Worm (Caenorhabditis elegans) whole organism, midembryonic: Measurements from ENCODE around the gene C02F5.5.
A peak's percentile ranks its signal among the peaks of the same experiment; 100 is the strongest.

Experiments
- T22C8.4 ChIP-seq: fragments of 200-800 bp; sonication (Bioruptor generic); IDR thresholded peaks from 2 replicates; pipeline ENCODE4 v1.3.6; 2022; ENCODE audit warnings: missing genetic modification characterization, missing compliant biosample characterization
- cog-1 ChIP-seq: sonication (generic microtip); optimal IDR thresholded peaks from 2 replicates; lab custom pipeline; 2016; ENCODE audit warnings: missing genetic modification characterization, missing compliant biosample characterization
- flt-1 ChIP-seq: fragments of 200-800 bp; sonication (Bioruptor generic); IDR thresholded peaks from 2 replicates; pipeline ENCODE4 v1.3.6; 2022; ENCODE audit warnings: missing genetic modification characterization, missing compliant biosample characterization
- klf-2 ChIP-seq: fragments of 200-800 bp; sonication (Bioruptor generic); conservative IDR thresholded peaks from 2 replicates; pipeline ENCODE4 v1.3.6; 2022; ENCODE audit warnings: missing genetic modification reagents, missing genetic modification characterization, missing compliant biosample characterization
- med-1 ChIP-seq: sonication (generic microtip); optimal IDR thresholded peaks from 2 replicates; lab custom pipeline; 2017; ENCODE audit warnings: missing genetic modification characterization, mild to moderate bottlenecking, missing compliant biosample characterization, antibody characterized with exemption, missing genetic modification reagents; ENCODE audit not compliant: insufficient read depth
- ref-1 ChIP-seq: fragments of 200-800 bp; sonication (Bioruptor generic); conservative IDR thresholded peaks from 2 replicates; pipeline ENCODE4 v1.3.6; 2022; ENCODE audit warnings: missing genetic modification reagents, missing genetic modification characterization, missing compliant biosample characterization
- tab-1 ChIP-seq: fragments of 200-800 bp; sonication (Bioruptor generic); IDR thresholded peaks from 2 replicates; pipeline ENCODE4 v1.3.6; 2022; ENCODE audit warnings: missing genetic modification characterization, missing compliant biosample characterization
- ztf-23 ChIP-seq: fragments of 200-800 bp; sonication (Bioruptor generic); IDR thresholded peaks from 2 replicates; pipeline ENCODE4 v1.3.6; 2022; ENCODE audit warnings: missing genetic modification reagents, missing genetic modification characterization, missing compliant biosample characterization
- ztf-29 ChIP-seq: fragments of 200-800 bp; sonication (Bioruptor generic); IDR thresholded peaks from 2 replicates; pipeline ENCODE4 v1.3.6; 2022; ENCODE audit warnings: missing genetic modification reagents, missing genetic modification characterization, missing compliant biosample characterization

DNA sequence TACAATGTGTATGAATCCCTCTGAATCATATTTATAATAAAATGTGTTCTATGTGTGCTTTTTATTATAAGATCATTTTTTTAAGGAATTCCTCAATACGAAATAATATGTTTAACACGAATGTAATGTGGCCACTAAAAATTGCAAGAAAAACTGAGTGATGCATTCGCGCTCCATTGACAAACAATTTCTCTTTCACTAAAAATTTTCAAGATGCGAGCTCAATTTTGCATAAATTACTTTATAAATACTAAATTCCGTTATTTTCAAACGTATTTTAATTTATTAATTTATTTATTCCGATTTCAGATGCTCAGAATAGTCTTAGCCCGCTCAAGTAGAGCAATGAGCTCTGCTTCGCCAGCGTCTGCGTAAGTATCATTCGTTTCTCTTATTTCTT is 29.8 kb downstream of the C02F5.5 start, which contains the start of gene mrps-9:
- TF ChIP-seq ref-1 (GFP tag; lab: Robert Waterston, UW) (no peak), ztf-29 (GFP tag; lab: Robert Waterston, UW) (no peak), ztf-23 (GFP tag; lab: Robert Waterston, UW) (no peak), klf-2 (GFP tag; lab: Robert Waterston, UW) (no peak), cog-1 (tag; lab: Kevin White, UChicago) (no peak), flt-1 (GFP tag; lab: Robert Waterston, UW) (0 out of 2 replicates have a peak, but pooled peaks have one; percentile 23), med-1 (GFP tag; lab: Kevin White, UChicago) (no peak), T22C8.4 (no peak), tab-1 (no peak)
